Fruit fly (Drosophila melanogaster) whole organism, wandering third instar larva: Measurements from ENCODE around the gene CG44038.
A peak's percentile ranks its signal among the peaks of the same experiment; 100 is the strongest.

Experiments
- Dfd ChIP-seq: fragments of >200 bp; optimal IDR thresholded peaks from 2 replicates; lab custom pipeline; 2017; ENCODE audit warnings: missing biosample characterization, missing genetic modification characterization
- HLH106 ChIP-seq: fragments of 200-800 bp; optimal IDR thresholded peaks from 3 replicates; lab custom pipeline; 2019; ENCODE audit warnings: missing biosample characterization, mild to moderate bottlenecking, missing genetic modification characterization, moderate library complexity
- Rel ChIP-seq, 2 experiments: fragments of 200-800 bp; sonication (Bioruptor generic) in 1 of 2; optimal IDR thresholded peaks; 2 replicates in 1 of 2; 3 replicates in 1 of 2; lab custom pipeline; 2016 to 2019; ENCODE audit warnings: mild to moderate bottlenecking in 2 of 2, missing biosample characterization in 2 of 2, missing genetic modification characterization in 2 of 2, moderate library complexity in 1 of 2
- Vsx2 ChIP-seq: fragments of 200-300, 225-300 bp; sonication (Bioruptor generic); optimal IDR thresholded peaks from 2 replicates; lab custom pipeline; 2018; ENCODE audit warnings: missing biosample characterization, missing genetic modification characterization; ENCODE audit not compliant: partially characterized antibody
- brk ChIP-seq: fragments of 200-800 bp; sonication (Bioruptor generic); optimal IDR thresholded peaks from 2 replicates; lab custom pipeline; 2016; ENCODE audit warnings: missing biosample characterization, mild to moderate bottlenecking, missing genetic modification characterization
- pan ChIP-seq: fragments of >200 bp; optimal IDR thresholded peaks from 2 replicates; lab custom pipeline; 2017
- rgr ChIP-seq: fragments of 200-800 bp; sonication (Bioruptor generic); optimal IDR thresholded peaks from 3 replicates; lab custom pipeline; 2016; ENCODE audit warnings: missing biosample characterization, mild to moderate bottlenecking, missing genetic modification characterization
- sv ChIP-seq: fragments of 200-800 bp; sonication (Bioruptor generic); optimal IDR thresholded peaks from 3 replicates; lab custom pipeline; 2016; ENCODE audit warnings: missing biosample characterization, missing genetic modification characterization
- usp ChIP-seq: fragments of >200 bp; optimal IDR thresholded peaks from 2 replicates; lab custom pipeline; 2017; ENCODE audit warnings: missing biosample characterization, missing genetic modification characterization

DNA sequence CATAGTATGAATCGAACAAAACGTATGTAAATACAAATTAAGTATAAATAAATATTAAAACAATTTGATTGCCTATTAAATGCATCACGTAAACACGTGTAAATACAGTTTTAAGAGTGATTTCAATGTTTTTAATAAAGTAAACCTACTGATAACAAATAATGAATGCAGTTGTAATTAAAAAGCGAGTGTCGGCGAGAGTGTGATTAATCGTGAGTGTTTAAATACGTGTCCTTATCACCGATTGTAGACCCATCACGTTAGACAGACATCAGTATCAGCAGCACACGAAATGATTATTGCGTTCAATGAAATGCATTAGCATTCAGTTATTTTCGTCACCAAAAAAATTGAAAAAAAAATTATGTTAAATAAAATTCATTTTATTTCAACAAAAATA, 42.1 kb downstream of the CG44038 start:
- TF ChIP-seq Rel (GFP tag; optimal IDR thresholded peaks at IDR 0.05; lab: Kevin White, UChicago), result no peak
- peak; percentile 53 for TF ChIP-seq Rel (tag; optimal IDR thresholded peaks at IDR 0.05; lab: Kevin White, UChicago)
- TF ChIP-seq pan (lab: Kevin White, UChicago), result no peak
- TF ChIP-seq brk, result no peak
- no peak for TF ChIP-seq usp (GFP tag; lab: Kevin White, UChicago)
- no peak for TF ChIP-seq HLH106
- no peak for TF ChIP-seq Vsx2 (GFP tag; lab: Kevin White, UChicago)
- no peak for TF ChIP-seq rgr
- TF ChIP-seq sv (GFP tag; lab: Kevin White, UChicago), result no peak
- TF ChIP-seq Dfd (GFP tag; lab: Kevin White, UChicago), result no peak
